Worm (Caenorhabditis elegans) whole organism, young adult: ENCODE results near the gene frpr-2.

ENCODE experiments used
- B0035.1 ChIP-seq: sonication (generic microtip); optimal IDR thresholded peaks from 2 replicates; lab custom pipeline; 2016; ENCODE audit warnings: missing genetic modification characterization, mild to moderate bottlenecking, missing compliant biosample characterization, missing genotype, missing genetic modification reagents
- C17E4.6 ChIP-seq: fragments of 200-800 bp; sonication (Bioruptor generic); IDR thresholded peaks from 2 replicates; pipeline ENCODE4 v1.3.6; 2022; ENCODE audit warnings: missing genetic modification reagents, missing genetic modification characterization, missing compliant biosample characterization
- F37B4.10 ChIP-seq: fragments of 200-800 bp; sonication (Bioruptor generic); IDR thresholded peaks from 2 replicates; pipeline ENCODE4 v1.3.6; 2022; ENCODE audit warnings: missing genetic modification characterization, missing compliant biosample characterization
- F39B2.1 ChIP-seq: fragments of 200-800 bp; sonication (Bioruptor generic); IDR thresholded peaks from 2 replicates; pipeline ENCODE4 v1.3.6; 2022; ENCODE audit warnings: missing genetic modification reagents, missing genetic modification characterization, missing compliant biosample characterization
- F57A8.1 ChIP-seq: fragments of 200-800 bp; sonication (Bioruptor generic); optimal IDR thresholded peaks from 2 replicates; lab custom pipeline; 2018; ENCODE audit warnings: mild to moderate bottlenecking, missing genetic modification characterization, moderate library complexity, missing compliant biosample characterization
- F57C9.4 ChIP-seq: sonication (generic microtip); optimal IDR thresholded peaks from 2 replicates; lab custom pipeline; 2017; ENCODE audit warnings: mild to moderate bottlenecking, missing genetic modification characterization, missing compliant biosample characterization
- K12H6.12 ChIP-seq: fragments of 200-800 bp; sonication (Bioruptor generic); optimal IDR thresholded peaks from 2 replicates; lab custom pipeline; 2018; ENCODE audit warnings: mild to moderate bottlenecking, missing genetic modification characterization, missing compliant biosample characterization
- T26A5.8 ChIP-seq: sonication (generic microtip); optimal IDR thresholded peaks from 2 replicates; lab custom pipeline; 2016; ENCODE audit warnings: missing genetic modification characterization, missing compliant biosample characterization
- Y53F4B.3 ChIP-seq: fragments of 200-800 bp; sonication (Bioruptor generic); IDR thresholded peaks from 2 replicates; pipeline ENCODE4 v1.3.6; 2022; ENCODE audit warnings: missing genetic modification reagents, missing genetic modification characterization, missing compliant biosample characterization
- Y56A3A.18 ChIP-seq: fragments of 200-800 bp; sonication (Bioruptor generic); IDR thresholded peaks from 2 replicates; pipeline ENCODE4 v1.3.6; 2022; ENCODE audit warnings: missing genetic modification reagents, missing genetic modification characterization, missing compliant biosample characterization
- Y79H2A.3 ChIP-seq: fragments of 200-800 bp; sonication (Bioruptor generic); conservative IDR thresholded peaks from 2 replicates; pipeline ENCODE4 v1.3.6; 2022; ENCODE audit warnings: missing genetic modification reagents, missing genetic modification characterization, missing compliant biosample characterization
- ZK185.1 ChIP-seq: sonication (generic microtip); optimal IDR thresholded peaks from 2 replicates; lab custom pipeline; 2016; ENCODE audit warnings: mild to moderate bottlenecking, missing genetic modification characterization, missing compliant biosample characterization; ENCODE audit not compliant: poor library complexity, severe bottlenecking
- akir-1 ChIP-seq: fragments of 200-800 bp; sonication (Bioruptor generic); optimal IDR thresholded peaks from 2 replicates; lab custom pipeline; 2018; ENCODE audit warnings: mild to moderate bottlenecking, missing genetic modification characterization, moderate library complexity, missing compliant biosample characterization
- aptf-3 ChIP-seq: fragments of 200-800 bp; sonication (Bioruptor generic); IDR thresholded peaks from 2 replicates; pipeline ENCODE4 v1.3.6; 2022; ENCODE audit warnings: missing genetic modification characterization, missing compliant biosample characterization
- attf-3 ChIP-seq: fragments of 200-800 bp; sonication (Bioruptor generic); conservative IDR thresholded peaks from 2 replicates; pipeline ENCODE4 v1.3.6; 2022; ENCODE audit warnings: missing genetic modification reagents, missing genetic modification characterization, missing compliant biosample characterization
- attf-5 ChIP-seq: fragments of 200-800 bp; sonication (Bioruptor generic); optimal IDR thresholded peaks from 2 replicates; lab custom pipeline; 2018; ENCODE audit warnings: mild to moderate bottlenecking, missing genetic modification characterization, missing compliant biosample characterization
- ccch-3 ChIP-seq: fragments of 200-800 bp; sonication (Bioruptor generic); optimal IDR thresholded peaks from 2 replicates; lab custom pipeline; 2018; ENCODE audit warnings: mild to moderate bottlenecking, missing genetic modification characterization, missing compliant biosample characterization
- ceh-100 ChIP-seq: fragments of 200-800 bp; sonication (Bioruptor generic); IDR thresholded peaks from 2 replicates; pipeline ENCODE4 v1.3.6; 2022; ENCODE audit warnings: missing genetic modification reagents, missing genetic modification characterization, missing compliant biosample characterization
- ceh-79 ChIP-seq: sonication (generic microtip); optimal IDR thresholded peaks from 2 replicates; lab custom pipeline; 2017; ENCODE audit warnings: mild to moderate bottlenecking, missing genetic modification characterization, missing compliant biosample characterization
- chd-7 ChIP-seq: sonication (generic microtip); optimal IDR thresholded peaks from 2 replicates; lab custom pipeline; 2016; ENCODE audit warnings: mild to moderate bottlenecking, missing genetic modification characterization, moderate library complexity, missing compliant biosample characterization
- die-1 ChIP-seq: sonication (generic microtip); optimal IDR thresholded peaks from 2 replicates; lab custom pipeline; 2016; ENCODE audit warnings: missing genotype, mild to moderate bottlenecking, missing genetic modification characterization, missing compliant biosample characterization
- egl-18 ChIP-seq: fragments of 200-800 bp; sonication (Bioruptor generic); IDR thresholded peaks from 2 replicates; pipeline ENCODE4 v1.3.6; 2022; ENCODE audit warnings: missing genetic modification reagents, missing genetic modification characterization, missing compliant biosample characterization
- egl-44 ChIP-seq: fragments of 200-800 bp; sonication (Bioruptor generic); IDR thresholded peaks from 2 replicates; pipeline ENCODE4 v1.3.6; 2022; ENCODE audit warnings: missing genetic modification reagents, missing genetic modification characterization, missing compliant biosample characterization
- egrh-3 ChIP-seq: fragments of 200-800 bp; sonication (Bioruptor generic); IDR thresholded peaks from 2 replicates; pipeline ENCODE4 v1.3.6; 2022; ENCODE audit warnings: missing genetic modification reagents, missing genetic modification characterization, missing compliant biosample characterization
- ekl-4 ChIP-seq: fragments of 200-800 bp; sonication (Bioruptor generic); IDR thresholded peaks from 2 replicates; pipeline ENCODE4 v1.3.6; 2022; ENCODE audit warnings: missing genetic modification reagents, missing genetic modification characterization, missing compliant biosample characterization
- ets-4 ChIP-seq: fragments of 200-800 bp; sonication (Bioruptor generic); optimal IDR thresholded peaks from 2 replicates; lab custom pipeline; 2018; ENCODE audit warnings: mild to moderate bottlenecking, missing genetic modification characterization, missing compliant biosample characterization
- hmg-1.2 ChIP-seq: fragments of 200-800 bp; sonication (Bioruptor generic); IDR thresholded peaks from 2 replicates; pipeline ENCODE4 v1.3.6; 2022; ENCODE audit warnings: missing genetic modification reagents, missing genetic modification characterization, missing compliant biosample characterization
- hrde-1 ChIP-seq: sonication (generic microtip); optimal IDR thresholded peaks from 2 replicates; lab custom pipeline; 2016; ENCODE audit warnings: missing genetic modification characterization, mild to moderate bottlenecking, missing compliant biosample characterization, moderate library complexity, missing genotype, missing genetic modification reagents, borderline replicate concordance
- let-526 ChIP-seq: fragments of 200-800 bp; sonication (Bioruptor generic); IDR thresholded peaks from 2 replicates; pipeline ENCODE4 v1.3.6; 2022; ENCODE audit warnings: missing genetic modification reagents, missing genetic modification characterization, missing compliant biosample characterization
- let-607 ChIP-seq, 2 experiments: fragments of 200-800 bp in 1 of 2; sonication (Bioruptor generic) in 1 of 2; sonication (generic microtip) in 1 of 2; optimal IDR thresholded peaks; 2 replicates each; lab custom pipeline; 2016 to 2018; ENCODE audit warnings: mild to moderate bottlenecking in 2 of 2, missing compliant biosample characterization in 2 of 2, missing genetic modification characterization in 2 of 2, moderate library complexity in 2 of 2, missing genotype in 1 of 2
- lin-40 ChIP-seq: sonication (generic microtip); optimal IDR thresholded peaks from 2 replicates; lab custom pipeline; 2016; ENCODE audit warnings: missing genetic modification characterization, mild to moderate bottlenecking, missing compliant biosample characterization, missing genotype, missing genetic modification reagents
- lsy-27 ChIP-seq: sonication (generic microtip); optimal IDR thresholded peaks from 2 replicates; lab custom pipeline; 2017; ENCODE audit warnings: missing genetic modification characterization, mild to moderate bottlenecking, missing compliant biosample characterization, antibody characterized with exemption, missing genotype, borderline replicate concordance; ENCODE audit not compliant: insufficient read depth
- madf-3 ChIP-seq: fragments of 200-800 bp; sonication (Bioruptor generic); IDR thresholded peaks from 2 replicates; pipeline ENCODE4 v1.3.6; 2022; ENCODE audit warnings: missing genetic modification reagents, missing genetic modification characterization, missing compliant biosample characterization
- madf-8 ChIP-seq: fragments of 200-800 bp; sonication (Bioruptor generic); conservative IDR thresholded peaks from 2 replicates; pipeline ENCODE4 v1.3.6; 2022; ENCODE audit warnings: missing genetic modification reagents, missing genetic modification characterization, missing compliant biosample characterization
- nfya-1 ChIP-seq: sonication (generic microtip); optimal IDR thresholded peaks from 2 replicates; lab custom pipeline; 2017; ENCODE audit warnings: antibody characterized with exemption, missing compliant biosample characterization, missing genetic modification characterization, borderline replicate concordance; ENCODE audit not compliant: insufficient read depth
- nfyb-1 ChIP-seq: fragments of 200-800 bp; sonication (Bioruptor generic); IDR thresholded peaks from 2 replicates; pipeline ENCODE4 v1.3.6; 2022; ENCODE audit warnings: missing genetic modification reagents, missing genetic modification characterization, missing compliant biosample characterization
- nhr-179 ChIP-seq: sonication (generic microtip); optimal IDR thresholded peaks from 2 replicates; lab custom pipeline; 2016; ENCODE audit warnings: mild to moderate bottlenecking, missing genetic modification characterization, missing compliant biosample characterization
- rcor-1 ChIP-seq: fragments of 200-800 bp; sonication (Bioruptor generic); IDR thresholded peaks from 2 replicates; pipeline ENCODE4 v1.3.6; 2022; ENCODE audit warnings: missing genetic modification reagents, missing genetic modification characterization, missing compliant biosample characterization
- sea-2 ChIP-seq: fragments of 200-800 bp; sonication (Bioruptor generic); IDR thresholded peaks from 2 replicates; pipeline ENCODE4 v1.3.6; 2022; ENCODE audit warnings: missing genetic modification characterization, missing compliant biosample characterization
- snpc-4 ChIP-seq, 5 experiments: fragments of 150-350 bp in 1 of 5; sonication (generic microtip) in 4 of 5; optimal IDR thresholded peaks; 2 replicates each; lab custom pipeline; 2014 to 2018; ENCODE audit warnings: missing genetic modification characterization in 5 of 5, missing biosample characterization in 3 of 5, antibody characterized with exemption in 2 of 5, mild to moderate bottlenecking in 2 of 5, missing compliant biosample characterization in 2 of 5, missing genotype in 2 of 5, moderate library complexity in 2 of 5, missing genetic modification reagents in 1 of 5
- sptf-2 ChIP-seq: fragments of 200-800 bp; sonication (Bioruptor generic); optimal IDR thresholded peaks from 2 replicates; lab custom pipeline; 2018; ENCODE audit warnings: mild to moderate bottlenecking, missing genetic modification characterization, missing compliant biosample characterization
- tbp1 ChIP-seq: fragments of 200-800 bp; sonication (Bioruptor generic); optimal IDR thresholded peaks from 2 replicates; lab custom pipeline; 2018; ENCODE audit warnings: mild to moderate bottlenecking, missing genetic modification characterization, missing compliant biosample characterization
- xnd-1 ChIP-seq: sonication (generic microtip); optimal IDR thresholded peaks from 2 replicates; lab custom pipeline; 2016; ENCODE audit warnings: missing genotype, missing genetic modification reagents, missing genetic modification characterization, missing compliant biosample characterization
- zfh-2 ChIP-seq: fragments of 200-800 bp; sonication (Bioruptor generic); conservative IDR thresholded peaks from 2 replicates; pipeline ENCODE4 v1.3.6; 2022; ENCODE audit warnings: missing genetic modification reagents, missing genetic modification characterization, missing compliant biosample characterization
- ztf-18 ChIP-seq: sonication (generic microtip); optimal IDR thresholded peaks from 2 replicates; lab custom pipeline; 2016; ENCODE audit warnings: missing genotype, mild to moderate bottlenecking, missing genetic modification characterization, missing compliant biosample characterization
- ztf-26 ChIP-seq: sonication (generic microtip); optimal IDR thresholded peaks from 2 replicates; lab custom pipeline; 2017; ENCODE audit warnings: missing genetic modification characterization, missing compliant biosample characterization
- ztf-3 ChIP-seq: fragments of 200-800 bp; sonication (Bioruptor generic); optimal IDR thresholded peaks from 2 replicates; lab custom pipeline; 2018; ENCODE audit warnings: mild to moderate bottlenecking, missing genetic modification characterization, missing compliant biosample characterization

Gene frpr-2

ce11 chrX:12975595-12976089 lies 10.4 kb downstream of the frpr-2 start, which contains the start of gene ppk-3 (continued):
- no peak for TF ChIP-seq egl-44 (GFP tag; lab: Robert Waterston, UW)
- no peak for TF ChIP-seq F39B2.1 (GFP tag; lab: Robert Waterston, UW)
- TF ChIP-seq lin-40 (tag; lab: Kevin White, UChicago), result peak; percentile 67
- TF ChIP-seq chd-7, result no peak
- no peak for TF ChIP-seq ztf-3 (GFP tag; lab: Kevin White, UChicago)
- TF ChIP-seq let-526 (GFP tag; lab: Robert Waterston, UW), result 0 out of 2 replicates have a peak, but pooled peaks have one; percentile 25
- TF ChIP-seq ekl-4 (GFP tag; lab: Robert Waterston, UW), result no peak
- TF ChIP-seq madf-3 (GFP tag; lab: Robert Waterston, UW), result no peak
- TF ChIP-seq xnd-1, result no peak
- no peak for TF ChIP-seq nfyb-1
- TF ChIP-seq F57C9.4 (tag; lab: Kevin White, UChicago), result no peak
- TF ChIP-seq ceh-79 (tag; lab: Kevin White, UChicago), result no peak
- TF ChIP-seq lsy-27 (tag; lab: Kevin White, UChicago), result no peak
- TF ChIP-seq snpc-4 (GFP tag; optimal IDR thresholded peaks at IDR 0.05; lab: Kevin White, UChicago), result no peak
- no peak for TF ChIP-seq snpc-4 (tag; optimal IDR thresholded peaks at IDR 0.05; lab: Kevin White, UChicago)
- TF ChIP-seq akir-1 (GFP tag; lab: Kevin White, UChicago), result no peak
- TF ChIP-seq F57A8.1 (GFP tag; lab: Kevin White, UChicago), result no peak
- no peak for TF ChIP-seq madf-8
- no peak for TF ChIP-seq nfya-1 (tag; lab: Kevin White, UChicago)
- TF ChIP-seq sptf-2 (GFP tag; lab: Kevin White, UChicago), result no peak
- TF ChIP-seq C17E4.6, result no peak
- TF ChIP-seq Y56A3A.18 (GFP tag; lab: Robert Waterston, UW), result no peak
- no peak for TF ChIP-seq ztf-26
- TF ChIP-seq ccch-3 (GFP tag; lab: Kevin White, UChicago), result no peak
- TF ChIP-seq nhr-179 (tag; lab: Kevin White, UChicago), result no peak
- TF ChIP-seq aptf-3, result no peak
- no peak for TF ChIP-seq sea-2 (GFP tag; lab: Robert Waterston, UW)
- TF ChIP-seq rcor-1 (GFP tag; lab: Robert Waterston, UW), result 0 out of 2 replicates have a peak, but pooled peaks have one; percentile 25
- TF ChIP-seq let-607 (tag; optimal IDR thresholded peaks at IDR 0.05; lab: Kevin White, UChicago), result no peak
- no peak for TF ChIP-seq ets-4
- no peak for TF ChIP-seq ztf-18 (tag; lab: Kevin White, UChicago)
- no peak for TF ChIP-seq T26A5.8
- peak; percentile 3 for TF ChIP-seq attf-5 (GFP tag; lab: Kevin White, UChicago)
- TF ChIP-seq Y53F4B.3 (GFP tag; lab: Robert Waterston, UW), result no peak
- peak; percentile 32 for TF ChIP-seq K12H6.12
- no peak for TF ChIP-seq egrh-3 (GFP tag; lab: Robert Waterston, UW)
- peak; percentile 9 for TF ChIP-seq tbp1 (GFP tag; lab: Kevin White, UChicago)
- no peak for TF ChIP-seq hrde-1 (tag; lab: Kevin White, UChicago)
- TF ChIP-seq zfh-2 (GFP tag; lab: Robert Waterston, UW), result peak; percentile 55; the same call in 1 of the 2 replicates
- TF ChIP-seq die-1 (tag; lab: Kevin White, UChicago), result no peak
- 0 out of 2 replicates have a peak, but pooled peaks have one; percentile 12 for TF ChIP-seq attf-3 (GFP tag; lab: Robert Waterston, UW)
- TF ChIP-seq ceh-100 (GFP tag; lab: Robert Waterston, UW), result no peak
- peak; percentile 92 for TF ChIP-seq hmg-1.2 (GFP tag; lab: Robert Waterston, UW)
- no peak for TF ChIP-seq ZK185.1 (tag; lab: Kevin White, UChicago)
- TF ChIP-seq egl-18 (GFP tag; lab: Robert Waterston, UW), result no peak
- no peak for TF ChIP-seq F37B4.10 (GFP tag; lab: Robert Waterston, UW)
- TF ChIP-seq Y79H2A.3 (GFP tag; lab: Robert Waterston, UW), result no peak
- TF ChIP-seq B0035.1, result no peak
